Fruit fly (Drosophila melanogaster): ENCODE measurements around the gene CG15147.

dm6 chr2L:17627559-17627958 lies 1.4 kb upstream of the CG15147 start, which contains the start of gene CG43054:
- TF ChIP-seq Pif1A (GFP tag; optimal IDR thresholded peaks at IDR 0.05) = no peak
- no peak for TF ChIP-seq rn (GFP tag; IDR thresholded peaks at IDR 0.05)
- no peak for TF ChIP-seq fd96Ca (GFP tag; IDR thresholded peaks at IDR 0.05)
